Fruit fly (Drosophila melanogaster) whole organism, embryonic: ENCODE results near the gene CG3546.

Experiments used
- B-H2 ChIP-seq: fragments of 200-800 bp; sonication (Bioruptor generic); optimal IDR thresholded peaks from 2 replicates; lab custom pipeline; 2018; ENCODE audit warnings: missing biosample characterization, mild to moderate bottlenecking, missing genetic modification characterization
- CG17385 ChIP-seq: fragments of 200-800 bp; sonication (Bioruptor generic); optimal IDR thresholded peaks from 3 replicates; lab custom pipeline; 2018; ENCODE audit warnings: missing biosample characterization, mild to moderate bottlenecking, missing genetic modification characterization
- CG3163 ChIP-seq: fragments of 200-800 bp; sonication (Bioruptor generic); optimal IDR thresholded peaks from 3 replicates; lab custom pipeline; 2016; ENCODE audit warnings: missing biosample characterization, missing genetic modification characterization
- CG7839 ChIP-seq: fragments of 200-800 bp; sonication (Bioruptor generic); optimal IDR thresholded peaks from 3 replicates; lab custom pipeline; 2018; ENCODE audit warnings: missing biosample characterization, mild to moderate bottlenecking, missing genetic modification characterization, moderate library complexity
- CTCF ChIP-seq: fragments of 200-800 bp; sonication (Bioruptor generic); optimal IDR thresholded peaks from 2 replicates; lab custom pipeline; 2017; ENCODE audit warnings: missing biosample characterization, mild to moderate bottlenecking, missing genetic modification characterization, moderate library complexity
- D ChIP-seq, 2 experiments: fragments of 200-800 bp in 1 of 2; fragments of >200 bp in 1 of 2; sonication (Bioruptor generic) in 1 of 2; optimal IDR thresholded peaks; 2 replicates in 1 of 2; 3 replicates in 1 of 2; lab custom pipeline; 2017; ENCODE audit warnings: mild to moderate bottlenecking in 1 of 2, missing biosample characterization in 1 of 2, missing genetic modification characterization in 1 of 2, missing genetic modification reagents in 1 of 2
- da ChIP-seq: fragments of 200-800 bp; sonication (Bioruptor generic); optimal IDR thresholded peaks from 2 replicates; lab custom pipeline; 2016; ENCODE audit warnings: missing biosample characterization, missing genetic modification characterization
- gce ChIP-seq: fragments of 200-800 bp; sonication (Bioruptor generic); IDR thresholded peaks from 3 replicates; pipeline ENCODE4 v1.3.6; 2022; ENCODE audit warnings: missing biosample characterization, missing genetic modification characterization
- psq ChIP-seq: fragments of 200-800 bp; sonication (Bioruptor generic); optimal IDR thresholded peaks from 2 replicates; lab custom pipeline; 2017; ENCODE audit warnings: missing biosample characterization, missing genetic modification characterization
- ranshi ChIP-seq: fragments of 200-800 bp; sonication (Bioruptor generic); IDR thresholded peaks from 2 replicates; pipeline ENCODE4 v1.3.6; 2022; ENCODE audit warnings: missing biosample characterization, missing genetic modification characterization

dm6 chrX:4553999-4554398 lies 3.9 kb upstream of the CG3546 start, which contains the start of gene CG11444:
- no peak for TF ChIP-seq CG17385 (GFP tag; lab: Kevin White, UChicago)
- no peak for TF ChIP-seq D (optimal IDR thresholded peaks at IDR 0.05; lab: Kevin White, UChicago)
- no peak for TF ChIP-seq D (GFP tag; optimal IDR thresholded peaks at IDR 0.05; lab: Kevin White, UChicago)
- TF ChIP-seq CG3163 (GFP tag; lab: Kevin White, UChicago), result peak; percentile 37
- no peak for TF ChIP-seq CG7839 (tag; lab: Kevin White, UChicago)
- no peak for TF ChIP-seq psq (GFP tag; lab: Kevin White, UChicago)
- peak; percentile 20 for TF ChIP-seq da
- no peak for TF ChIP-seq ranshi (GFP tag; lab: Robert Waterston, UW)
- TF ChIP-seq B-H2 (GFP tag; lab: Kevin White, UChicago), result peak; percentile 70
- no peak for TF ChIP-seq gce (GFP tag; lab: Robert Waterston, UW)
- peak; percentile 97 for TF ChIP-seq CTCF
